Worm (Caenorhabditis elegans) whole organism, L4 larva: ENCODE data around the gene C32B5.15.

Experiments
- egl-27 ChIP-seq: sonication (generic microtip); optimal IDR thresholded peaks from 3 replicates; lab custom pipeline; 2017; ENCODE audit warnings: missing biosample characterization, missing genetic modification reagents, missing genetic modification characterization
- lin-15B ChIP-seq: fragments of 150-350 bp; sonication (generic microtip); optimal IDR thresholded peaks from 3 replicates; lab custom pipeline; 2014; ENCODE audit warnings: missing biosample characterization, missing genetic modification characterization
- mdl-1 ChIP-seq, 2 experiments: fragments of 150-350 bp in 1 of 2; sonication (generic microtip) in 1 of 2; optimal IDR thresholded peaks; 2 replicates each; lab custom pipeline; 2014 to 2017; ENCODE audit warnings: missing biosample characterization in 2 of 2, missing genetic modification characterization in 2 of 2
- saeg-2 ChIP-seq: fragments of 200-800 bp; sonication (Bioruptor generic); IDR thresholded peaks from 2 replicates; pipeline ENCODE4 v1.3.6; 2022; ENCODE audit warnings: missing genetic modification reagents, missing genetic modification characterization, missing compliant biosample characterization

ce11 chrII:972850-973249 lies at the start of gene C32B5.15:
- TF ChIP-seq egl-27 (tag; lab: Kevin White, UChicago): no peak
- TF ChIP-seq mdl-1 (tag; optimal IDR thresholded peaks at IDR 0.05; lab: Kevin White, UChicago): no peak
- no peak for TF ChIP-seq lin-15B (tag; lab: Kevin White, UChicago)
- no peak for TF ChIP-seq saeg-2
